Worm (Caenorhabditis elegans) whole organism, L4 larva: Measurements from ENCODE around the gene Y57A10A.31.

Experiments used
- F44E2.7 ChIP-seq: fragments of 200-800 bp; sonication (Bioruptor generic); IDR thresholded peaks from 2 replicates; pipeline ENCODE4 v2.1.2; 2022; ENCODE audit warnings: missing genetic modification characterization, missing compliant biosample characterization
- ZK546.5 ChIP-seq, 2 experiments: sonication (generic microtip); optimal IDR thresholded peaks; 2 replicates each; lab custom pipeline; 2017; ENCODE audit warnings: missing biosample characterization in 2 of 2, missing genetic modification characterization in 2 of 2
- lin-29 ChIP-seq: fragments of 200-800 bp; sonication (Bioruptor generic); IDR thresholded peaks from 2 replicates; pipeline ENCODE4 v1.3.6; 2022; ENCODE audit warnings: missing genetic modification reagents, missing genetic modification characterization, missing compliant biosample characterization
- lin-39 ChIP-seq: fragments of 150-350 bp; optimal IDR thresholded peaks from 2 replicates; lab custom pipeline; 2014; ENCODE audit warnings: missing biosample characterization, missing genetic modification reagents, missing genetic modification characterization
- nhr-42 ChIP-seq: fragments of 200-800 bp; sonication (Bioruptor generic); IDR thresholded peaks from 2 replicates; pipeline ENCODE4 v1.3.6; 2022; ENCODE audit warnings: missing genetic modification characterization, missing compliant biosample characterization
- nhr-77 ChIP-seq: fragments of 150-350 bp; optimal IDR thresholded peaks from 2 replicates; lab custom pipeline; 2014; ENCODE audit warnings: missing biosample characterization, missing genetic modification characterization
- pha-4 ChIP-seq, 2 experiments: fragments of 150-350 bp in 1 of 2; fragments of 200-800 bp in 1 of 2; sonication (Bioruptor generic) in 1 of 2; IDR thresholded peaks in 1 of 2; optimal IDR thresholded peaks in 1 of 2; 2 replicates each; pipeline versions ENCODE4 v1.3.6 to Lab custom; 2014 to 2022; ENCODE audit warnings: missing genetic modification characterization in 2 of 2, missing genetic modification reagents in 2 of 2, missing biosample characterization in 1 of 2, missing compliant biosample characterization in 1 of 2
- skn-1 ChIP-seq: fragments of 150-350 bp; optimal IDR thresholded peaks from 2 replicates; lab custom pipeline; 2014; ENCODE audit warnings: missing biosample characterization, missing genetic modification characterization
- snpc-4 ChIP-seq: fragments of 150-350 bp; optimal IDR thresholded peaks from 2 replicates; lab custom pipeline; 2014; ENCODE audit warnings: missing biosample characterization, missing genetic modification characterization
- unc-130 ChIP-seq: sonication (generic microtip); optimal IDR thresholded peaks from 2 replicates; lab custom pipeline; 2016; ENCODE audit warnings: missing genetic modification reagents, missing genetic modification characterization, missing compliant biosample characterization

DNA sequence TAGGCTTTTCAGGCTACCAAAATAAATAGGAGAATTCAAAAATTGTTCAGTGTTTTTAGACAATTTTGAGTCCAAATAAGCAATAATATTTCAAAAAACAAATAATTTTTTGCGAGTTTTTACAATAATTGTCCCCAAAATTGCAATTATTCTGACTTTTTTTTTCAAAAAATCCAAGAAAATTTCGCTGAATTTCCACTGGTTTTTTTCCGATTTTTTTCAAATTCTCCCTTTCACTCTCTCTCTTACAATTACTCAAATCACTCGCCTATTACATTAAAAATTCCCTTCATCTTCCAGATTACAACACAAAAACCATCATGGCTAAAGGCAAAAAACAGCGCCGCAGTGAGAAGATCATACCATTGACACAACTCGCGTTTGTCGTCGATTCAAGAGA, at the start of gene Y57A10A.31:
- TF ChIP-seq nhr-42 (GFP tag; lab: Robert Waterston, UW) (no peak), lin-39 (tag; lab: Kevin White, UChicago) (no peak), skn-1 (tag; lab: Kevin White, UChicago) (no peak), unc-130 (GFP tag; lab: Kevin White, UChicago) (no peak), snpc-4 (no peak), lin-29 (no peak), pha-4 (GFP tag; IDR thresholded peaks at IDR 0.05; lab: Robert Waterston, UW) (no peak), pha-4 (tag; optimal IDR thresholded peaks at IDR 0.05; lab: Kevin White, UChicago) (no peak), F44E2.7 (no peak), nhr-77 (tag; lab: Kevin White, UChicago) (no peak), ZK546.5 (tag; optimal IDR thresholded peaks at IDR 0.05; lab: Kevin White, UChicago) (no peak)
